Worm (Caenorhabditis elegans) whole organism, L3 larva: ENCODE data around the gene irld-63.

ENCODE experiments used
- R02D3.7 ChIP-seq: fragments of 150-350 bp; optimal IDR thresholded peaks from 2 replicates; lab custom pipeline; 2014; ENCODE audit warnings: missing biosample characterization, missing genetic modification characterization
- ZK546.5 ChIP-seq: sonication (generic microtip); optimal IDR thresholded peaks from 2 replicates; lab custom pipeline; 2017; ENCODE audit warnings: missing biosample characterization, missing genetic modification characterization
- ama-1 ChIP-seq: fragments of 150-350 bp; optimal IDR thresholded peaks from 2 replicates; lab custom pipeline; 2018
- ceh-16 ChIP-seq: sonication (generic microtip); optimal IDR thresholded peaks from 2 replicates; lab custom pipeline; 2017; ENCODE audit warnings: missing biosample characterization, missing genetic modification characterization
- ceh-28 ChIP-seq: fragments of 150-350 bp; optimal IDR thresholded peaks from 2 replicates; lab custom pipeline; 2014; ENCODE audit warnings: missing biosample characterization, missing genetic modification reagents, missing genetic modification characterization
- ceh-82 ChIP-seq: fragments of 150-350 bp; optimal IDR thresholded peaks from 2 replicates; lab custom pipeline; 2014; ENCODE audit warnings: missing biosample characterization, missing genetic modification characterization
- egl-5 ChIP-seq: fragments of 150-350 bp; optimal IDR thresholded peaks from 2 replicates; lab custom pipeline; 2017; ENCODE audit warnings: missing biosample characterization, missing genetic modification reagents, missing genetic modification characterization, inconsistent platforms
- elt-1 ChIP-seq: fragments of 150-350 bp; optimal IDR thresholded peaks from 2 replicates; lab custom pipeline; 2014; ENCODE audit warnings: missing biosample characterization, missing genetic modification characterization
- elt-2 ChIP-seq: sonication (generic microtip); optimal IDR thresholded peaks from 2 replicates; lab custom pipeline; 2016; ENCODE audit warnings: missing genetic modification reagents, mild to moderate bottlenecking, missing genetic modification characterization, missing compliant biosample characterization
- eor-1 ChIP-seq, 2 experiments: fragments of 150-350 bp; optimal IDR thresholded peaks; 2 replicates each; lab custom pipeline; 2014 to 2018; ENCODE audit warnings: missing biosample characterization in 2 of 2, missing genetic modification characterization in 2 of 2
- fkh-2 ChIP-seq: fragments of 150-350 bp; optimal IDR thresholded peaks from 2 replicates; lab custom pipeline; 2014; ENCODE audit warnings: missing biosample characterization, missing genetic modification reagents, missing genetic modification characterization
- fos-1 ChIP-seq: fragments of 150-350 bp; optimal IDR thresholded peaks from 2 replicates; lab custom pipeline; 2014; ENCODE audit warnings: missing biosample characterization, missing genetic modification characterization
- hmg-11 ChIP-seq: sonication (generic microtip); optimal IDR thresholded peaks from 2 replicates; lab custom pipeline; 2016; ENCODE audit warnings: missing genetic modification characterization, missing compliant biosample characterization
- lin-15B ChIP-seq: fragments of 150-350 bp; optimal IDR thresholded peaks from 2 replicates; lab custom pipeline; 2014; ENCODE audit warnings: missing biosample characterization, missing genetic modification characterization
- lin-39 ChIP-seq: fragments of 150-350 bp; optimal IDR thresholded peaks from 2 replicates; lab custom pipeline; 2018; ENCODE audit warnings: missing biosample characterization, missing genetic modification reagents, missing genetic modification characterization
- mdl-1 ChIP-seq: fragments of 150-350 bp; optimal IDR thresholded peaks from 2 replicates; lab custom pipeline; 2014; ENCODE audit warnings: missing biosample characterization, missing genetic modification characterization
- mml-1 ChIP-seq: fragments of 150-350 bp; sonication (generic microtip); optimal IDR thresholded peaks from 3 replicates; lab custom pipeline; 2014; ENCODE audit warnings: missing biosample characterization, missing genetic modification characterization
- nhr-11 ChIP-seq: fragments of 150-350 bp; optimal IDR thresholded peaks from 2 replicates; lab custom pipeline; 2014; ENCODE audit warnings: missing biosample characterization, missing genetic modification characterization
- nhr-12 ChIP-seq: fragments of 150-350 bp; optimal IDR thresholded peaks from 2 replicates; lab custom pipeline; 2014; ENCODE audit warnings: missing biosample characterization, missing genetic modification characterization
- nhr-237 ChIP-seq: fragments of 150-350 bp; optimal IDR thresholded peaks from 2 replicates; lab custom pipeline; 2014; ENCODE audit warnings: missing biosample characterization, missing genetic modification characterization
- nhr-25 ChIP-seq: sonication (generic microtip); optimal IDR thresholded peaks from 2 replicates; lab custom pipeline; 2017; ENCODE audit warnings: missing biosample characterization, missing genetic modification characterization
- nhr-28 ChIP-seq: fragments of 150-350 bp; optimal IDR thresholded peaks from 2 replicates; lab custom pipeline; 2014; ENCODE audit warnings: missing biosample characterization, missing genetic modification characterization
- nhr-43 ChIP-seq: sonication (generic microtip); optimal IDR thresholded peaks from 2 replicates; lab custom pipeline; 2016; ENCODE audit warnings: mild to moderate bottlenecking, missing genetic modification characterization, missing compliant biosample characterization; ENCODE audit not compliant: poor library complexity, severe bottlenecking
- nhr-76 ChIP-seq: fragments of 150-350 bp; sonication (generic microtip); optimal IDR thresholded peaks from 5 replicates; lab custom pipeline; 2014; ENCODE audit warnings: missing biosample characterization, missing genetic modification characterization
- nhr-77 ChIP-seq: fragments of 150-350 bp; optimal IDR thresholded peaks from 2 replicates; lab custom pipeline; 2014; ENCODE audit warnings: missing biosample characterization, missing genetic modification characterization
- pha-4 ChIP-seq: fragments of 150-350 bp; optimal IDR thresholded peaks from 2 replicates; lab custom pipeline; 2014; ENCODE audit warnings: missing biosample characterization, missing genetic modification reagents, missing genetic modification characterization
- pqm-1 ChIP-seq: fragments of 150-350 bp; optimal IDR thresholded peaks from 2 replicates; lab custom pipeline; 2017; ENCODE audit warnings: missing biosample characterization, missing genetic modification characterization, inconsistent platforms
- sea-2 ChIP-seq: fragments of 150-350 bp; sonication (generic microtip); optimal IDR thresholded peaks from 4 replicates; lab custom pipeline; 2014; ENCODE audit warnings: missing biosample characterization, missing genetic modification reagents, missing genetic modification characterization
- skn-1 ChIP-seq: fragments of 150-350 bp; optimal IDR thresholded peaks from 2 replicates; lab custom pipeline; 2014; ENCODE audit warnings: missing biosample characterization, missing genetic modification characterization
- snpc-4 ChIP-seq: fragments of 150-350 bp; optimal IDR thresholded peaks from 2 replicates; lab custom pipeline; 2014; ENCODE audit warnings: missing biosample characterization, missing genetic modification characterization
- tbx-2 ChIP-seq: sonication (generic microtip); optimal IDR thresholded peaks from 2 replicates; lab custom pipeline; 2016; ENCODE audit warnings: mild to moderate bottlenecking, missing genetic modification characterization, missing compliant biosample characterization
- unc-39 ChIP-seq: sonication (generic microtip); optimal IDR thresholded peaks from 4 replicates; lab custom pipeline; 2017; ENCODE audit warnings: missing biosample characterization, missing genetic modification characterization
- unc-62 ChIP-seq: fragments of 150-350 bp; sonication (generic microtip); optimal IDR thresholded peaks from 4 replicates; lab custom pipeline; 2014; ENCODE audit warnings: missing biosample characterization, missing genetic modification reagents, missing genetic modification characterization
- zag-1 ChIP-seq: fragments of 150-350 bp; optimal IDR thresholded peaks from 2 replicates; lab custom pipeline; 2014; ENCODE audit warnings: missing biosample characterization, missing genetic modification characterization
- ztf-11 ChIP-seq: fragments of 150-350 bp; optimal IDR thresholded peaks from 2 replicates; lab custom pipeline; 2014; ENCODE audit warnings: missing biosample characterization, missing genetic modification characterization
- ztf-4 ChIP-seq: fragments of 150-350 bp; optimal IDR thresholded peaks from 2 replicates; lab custom pipeline; 2014; ENCODE audit warnings: missing biosample characterization, missing genetic modification characterization

The irld-63 gene

DNA sequence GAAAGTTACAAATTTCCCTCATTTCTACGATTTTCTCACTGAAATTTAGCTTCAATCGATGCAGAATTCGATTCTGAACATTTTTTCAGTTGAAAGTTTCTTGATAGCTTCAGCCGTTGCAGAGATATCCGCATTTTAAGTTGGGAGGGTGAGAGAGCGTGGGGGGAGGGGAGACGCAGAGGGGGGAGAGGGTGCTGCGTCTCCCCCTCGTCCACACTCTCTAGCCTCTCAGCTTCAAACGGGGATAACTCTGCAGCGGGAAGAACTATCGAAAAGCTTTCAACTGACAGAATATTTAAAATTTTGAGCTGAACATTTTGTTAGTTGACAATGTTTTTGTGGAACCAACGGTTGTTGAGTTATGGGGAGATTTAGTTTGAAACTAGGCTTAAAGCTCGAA lies 8.7 kb upstream of the irld-63 start:
- TF ChIP-seq R02D3.7 (tag; lab: Kevin White, UChicago) (no peak), nhr-28 (no peak), nhr-76 (tag; lab: Kevin White, UChicago) (no peak), lin-15B (tag; lab: Kevin White, UChicago) (no peak), mml-1 (tag; lab: Kevin White, UChicago) (no peak), ama-1 (lab: Kevin White, UChicago) (no peak), elt-1 (tag; lab: Kevin White, UChicago) (no peak), nhr-77 (tag; lab: Kevin White, UChicago) (no peak), sea-2 (GFP tag; lab: Kevin White, UChicago) (no peak), ztf-11 (no peak), eor-1 (tag; optimal IDR thresholded peaks at IDR 0.05; lab: Kevin White, UChicago) (no peak), zag-1 (tag; lab: Kevin White, UChicago) (no peak), nhr-11 (tag; lab: Kevin White, UChicago) (no peak), lin-39 (tag; lab: Kevin White, UChicago) (no peak), tbx-2 (tag; lab: Kevin White, UChicago) (no peak)
- TF ChIP-seq, all 47 proteins: peak for 0

DNA sequence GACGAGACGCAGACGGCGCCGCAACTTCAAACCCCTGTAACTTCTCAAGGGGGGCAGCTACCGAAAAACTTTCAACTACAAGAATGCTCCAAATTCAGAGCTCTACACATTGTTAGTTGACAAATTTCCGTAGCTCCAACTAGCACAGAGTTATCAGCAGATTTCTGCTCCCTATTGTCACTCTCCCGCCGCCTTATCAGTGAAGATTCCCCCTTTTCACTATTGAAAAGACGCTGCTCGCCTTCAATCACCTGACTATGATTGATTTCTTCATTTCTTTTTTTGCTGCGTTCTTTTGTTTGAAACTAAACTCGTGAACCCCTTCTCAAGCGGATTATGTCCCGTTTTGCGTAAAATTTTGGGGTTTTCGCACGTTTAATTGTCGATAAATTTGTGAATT lies 8.2 kb upstream of the irld-63 start:
- TF ChIP-seq pha-4 (tag; lab: Kevin White, UChicago) (peak; percentile 2), ceh-82 (tag; lab: Kevin White, UChicago) (no peak), unc-39 (tag; lab: Kevin White, UChicago) (no peak), fos-1 (no peak), pqm-1 (tag; lab: Kevin White, UChicago) (peak; percentile 35), elt-1 (tag; lab: Kevin White, UChicago) (no peak), nhr-43 (tag; lab: Kevin White, UChicago) (no peak), mdl-1 (tag; lab: Kevin White, UChicago) (no peak), nhr-77 (tag; lab: Kevin White, UChicago) (no peak), egl-5 (no peak), ama-1 (lab: Kevin White, UChicago) (peak; percentile 73), mml-1 (tag; lab: Kevin White, UChicago) (no peak), lin-39 (tag; lab: Kevin White, UChicago) (no peak), elt-2 (peak; percentile 77), nhr-237 (tag; lab: Kevin White, UChicago) (no peak), nhr-76 (tag; lab: Kevin White, UChicago) (no peak), hmg-11 (tag; lab: Kevin White, UChicago) (no peak), nhr-12 (tag; lab: Kevin White, UChicago) (no peak), skn-1 (tag; lab: Kevin White, UChicago) (no peak), ceh-28 (no peak)

DNA sequence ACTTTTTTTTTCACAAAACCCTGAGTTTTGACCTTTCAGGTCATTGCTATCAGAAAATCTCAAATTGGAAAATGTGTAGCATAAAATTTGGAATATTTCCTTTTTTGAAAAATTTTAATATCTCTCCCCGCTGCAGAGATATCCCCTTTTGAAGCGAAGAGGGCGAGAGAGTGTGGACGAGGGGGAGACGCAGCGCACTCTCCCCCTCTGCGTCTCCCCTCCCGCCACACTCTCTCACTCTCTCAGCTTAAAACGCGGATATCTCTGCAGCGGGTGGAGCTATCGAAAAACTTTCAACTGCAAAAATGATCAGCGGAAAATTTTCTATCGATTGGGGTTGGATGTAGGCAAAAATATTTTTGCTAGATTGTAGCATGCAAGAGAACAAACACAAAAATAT lies 7.7 kb upstream of the irld-63 start:
- TF ChIP-seq nhr-25: no peak
- TF ChIP-seq ceh-82 (tag; lab: Kevin White, UChicago): no peak
- no peak for TF ChIP-seq tbx-2 (tag; lab: Kevin White, UChicago)
- TF ChIP-seq ceh-16 (tag; lab: Kevin White, UChicago): no peak
- TF ChIP-seq zag-1 (tag; lab: Kevin White, UChicago): no peak

DNA sequence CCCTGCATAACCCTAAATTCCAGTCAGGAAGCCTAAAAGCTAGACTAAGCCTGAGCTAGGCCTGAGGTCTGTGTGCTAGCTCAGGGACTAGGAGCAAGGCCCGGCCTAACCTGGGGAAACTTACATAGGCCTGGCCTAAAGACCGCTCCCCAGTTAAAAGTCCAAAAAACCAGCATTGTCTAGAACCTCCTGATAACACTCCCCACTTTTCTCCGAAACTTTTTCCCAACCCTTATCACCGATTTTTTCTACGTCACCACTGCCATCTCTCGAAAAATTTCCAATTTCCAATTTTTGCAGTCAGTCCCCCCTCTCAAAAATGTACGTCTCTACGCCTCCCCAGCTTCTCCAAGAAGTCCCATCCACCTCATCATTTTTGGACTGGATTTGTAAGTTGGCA lies 6.9 kb upstream of the irld-63 start, which contains the start of gene ZK355.2:
Gene ZK355.2 (plus strand): TSS at position 301 of the 400 bp plus-strand sequence.
- TF ChIP-seq ceh-16 (tag; lab: Kevin White, UChicago) (no peak), elt-2 (peak; percentile 30)

DNA sequence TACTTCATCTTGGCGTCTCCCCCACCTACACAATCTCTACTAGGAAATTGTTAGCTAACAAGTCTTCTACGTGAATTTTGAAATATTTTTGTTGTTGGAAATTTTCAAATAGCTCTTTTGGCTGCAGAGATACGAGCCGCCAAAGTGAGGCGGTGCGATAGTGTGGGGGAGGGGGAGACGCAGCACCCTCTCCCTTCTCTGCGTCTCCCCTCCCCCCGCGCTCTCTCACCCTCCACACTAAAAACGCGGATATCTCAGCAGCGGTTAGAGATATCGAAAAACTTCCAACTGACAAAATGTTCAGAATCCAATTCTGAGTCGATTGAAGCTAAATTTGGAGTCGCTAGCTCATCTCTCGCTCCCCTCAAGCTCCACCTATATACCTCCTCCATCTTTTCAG lies 5.5 kb upstream of the irld-63 start:
- TF ChIP-seq ZK546.5 (no peak), sea-2 (GFP tag; lab: Kevin White, UChicago) (no peak), mdl-1 (tag; lab: Kevin White, UChicago) (no peak), elt-2 (no peak), nhr-43 (tag; lab: Kevin White, UChicago) (no peak), fkh-2 (tag; lab: Kevin White, UChicago) (no peak), snpc-4 (tag; lab: Kevin White, UChicago) (no peak), nhr-11 (tag; lab: Kevin White, UChicago) (no peak), eor-1 (tag; optimal IDR thresholded peaks at IDR 0.05; lab: Kevin White, UChicago) (no peak), nhr-76 (tag; lab: Kevin White, UChicago) (no peak), ceh-82 (tag; lab: Kevin White, UChicago) (no peak), nhr-12 (tag; lab: Kevin White, UChicago) (no peak), ztf-4 (tag; lab: Kevin White, UChicago) (no peak), unc-62 (GFP tag; lab: Kevin White, UChicago) (no peak)
